Fruit fly (Drosophila melanogaster) whole organism, prepupa: ENCODE results near the gene GCS2alpha.

Source experiments
- CG10631 ChIP-seq: fragments of 200-800 bp; sonication (Bioruptor generic); optimal IDR thresholded peaks from 2 replicates; lab custom pipeline; 2016; ENCODE audit warnings: missing biosample characterization, missing genetic modification characterization
- CG10669 ChIP-seq: fragments of 200-800 bp; sonication (Bioruptor generic); optimal IDR thresholded peaks from 3 replicates; lab custom pipeline; 2018; ENCODE audit warnings: missing biosample characterization, mild to moderate bottlenecking, missing genetic modification characterization, moderate library complexity
- CG11294 ChIP-seq: fragments of 200-800 bp; sonication (Bioruptor generic); IDR thresholded peaks from 2 replicates; pipeline ENCODE4 v1.3.6; 2022; ENCODE audit warnings: missing biosample characterization, missing genetic modification characterization
- CG11762 ChIP-seq: fragments of 200-800 bp; sonication (Bioruptor generic); optimal IDR thresholded peaks from 3 replicates; lab custom pipeline; 2016; ENCODE audit warnings: missing biosample characterization, missing genetic modification characterization; ENCODE audit not compliant: insufficient read depth
- CG11902 ChIP-seq: fragments of 200-800 bp; sonication (Bioruptor generic); optimal IDR thresholded peaks from 3 replicates; lab custom pipeline; 2016; ENCODE audit warnings: missing biosample characterization, missing genetic modification characterization
- CG15336 ChIP-seq: fragments of 200-800 bp; sonication (Bioruptor generic); IDR thresholded peaks from 2 replicates; pipeline ENCODE4 v1.3.6; 2022; ENCODE audit warnings: missing biosample characterization, missing genetic modification characterization
- CG1621 ChIP-seq: fragments of 200-800 bp; sonication (Bioruptor generic); optimal IDR thresholded peaks from 3 replicates; lab custom pipeline; 2018; ENCODE audit warnings: missing biosample characterization, mild to moderate bottlenecking, missing genetic modification characterization
- CG16779 ChIP-seq: fragments of 200-800 bp; sonication (Bioruptor generic); optimal IDR thresholded peaks from 3 replicates; lab custom pipeline; 2017; ENCODE audit warnings: missing biosample characterization, mild to moderate bottlenecking, missing genetic modification characterization
- CG3032 ChIP-seq: fragments of 200-800 bp; optimal IDR thresholded peaks from 2 replicates; lab custom pipeline; 2019; ENCODE audit warnings: missing biosample characterization, mild to moderate bottlenecking, missing genetic modification characterization, moderate library complexity
- CG31627 ChIP-seq: fragments of 200-800 bp; sonication (Bioruptor generic); optimal IDR thresholded peaks from 3 replicates; lab custom pipeline; 2016; ENCODE audit warnings: missing biosample characterization, missing genetic modification characterization
- CG32006 ChIP-seq: fragments of 200-800 bp; sonication (Bioruptor generic); optimal IDR thresholded peaks from 3 replicates; lab custom pipeline; 2017; ENCODE audit warnings: missing biosample characterization, mild to moderate bottlenecking, missing genetic modification characterization
- CG34406 ChIP-seq: fragments of 200-800 bp; sonication (Bioruptor generic); optimal IDR thresholded peaks from 3 replicates; lab custom pipeline; 2016; ENCODE audit warnings: missing biosample characterization, missing genetic modification characterization
- CG3919 ChIP-seq: fragments of 200-800 bp; sonication (Bioruptor generic); optimal IDR thresholded peaks from 3 replicates; lab custom pipeline; 2016; ENCODE audit warnings: missing biosample characterization, missing genetic modification characterization
- CG6163 ChIP-seq: fragments of 200-800 bp; sonication (Bioruptor generic); IDR thresholded peaks from 3 replicates; pipeline ENCODE4 v1.3.6; 2022; ENCODE audit warnings: missing biosample characterization, missing genetic modification characterization
- CG6276 ChIP-seq: fragments of 200-800 bp; sonication (Bioruptor generic); optimal IDR thresholded peaks from 2 replicates; lab custom pipeline; 2017; ENCODE audit warnings: missing biosample characterization, mild to moderate bottlenecking, missing genetic modification characterization
- CG6808 ChIP-seq: fragments of 200-800 bp; sonication (Bioruptor generic); optimal IDR thresholded peaks from 3 replicates; lab custom pipeline; 2017; ENCODE audit warnings: missing biosample characterization, missing genetic modification characterization, mild to moderate bottlenecking, moderate library complexity, missing genetic modification reagents
- CG7368 ChIP-seq: fragments of 200-800 bp; sonication (Bioruptor generic); optimal IDR thresholded peaks from 3 replicates; lab custom pipeline; 2016; ENCODE audit warnings: missing biosample characterization, missing genetic modification characterization
- CG8119 ChIP-seq: fragments of 200-800 bp; sonication (Bioruptor generic); IDR thresholded peaks from 3 replicates; pipeline ENCODE4 v1.3.6; 2022; ENCODE audit warnings: missing biosample characterization, missing genetic modification characterization
- CG8319 ChIP-seq: fragments of 200-800 bp; sonication (Bioruptor generic); optimal IDR thresholded peaks from 3 replicates; lab custom pipeline; 2016; ENCODE audit warnings: missing biosample characterization, missing genetic modification characterization
- CG9139 ChIP-seq: fragments of 200-800 bp; sonication (Bioruptor generic); optimal IDR thresholded peaks from 3 replicates; lab custom pipeline; 2017; ENCODE audit warnings: missing biosample characterization, mild to moderate bottlenecking, missing genetic modification characterization
- Gug ChIP-seq: fragments of 200-800 bp; sonication (Bioruptor generic); IDR thresholded peaks from 2 replicates; pipeline ENCODE4 v1.3.6; 2022; ENCODE audit warnings: missing biosample characterization, missing genetic modification characterization
- Hr38 ChIP-seq: sonication (Bioruptor generic); optimal IDR thresholded peaks from 2 replicates; lab custom pipeline; 2016; ENCODE audit warnings: missing biosample characterization, missing genetic modification characterization
- Hr4 ChIP-seq: fragments of 200-800 bp; sonication (Bioruptor generic); optimal IDR thresholded peaks from 3 replicates; lab custom pipeline; 2016; ENCODE audit warnings: missing biosample characterization, missing genetic modification characterization
- Lpt ChIP-seq: fragments of 200-800 bp; sonication (Bioruptor generic); optimal IDR thresholded peaks from 3 replicates; lab custom pipeline; 2016; ENCODE audit warnings: missing biosample characterization, missing genetic modification characterization
- Met ChIP-seq: fragments of 200-800 bp; sonication (Bioruptor generic); optimal IDR thresholded peaks from 3 replicates; lab custom pipeline; 2016; ENCODE audit warnings: missing biosample characterization, missing genetic modification characterization
- OdsH ChIP-seq: fragments of 200-800 bp; sonication (Bioruptor generic); optimal IDR thresholded peaks from 3 replicates; lab custom pipeline; 2016; ENCODE audit warnings: missing biosample characterization, missing genetic modification characterization
- Sox102F ChIP-seq: fragments of 200-800 bp; sonication (Bioruptor generic); optimal IDR thresholded peaks from 2 replicates; lab custom pipeline; 2016; ENCODE audit warnings: missing biosample characterization, mild to moderate bottlenecking, missing genetic modification characterization
- Sox15 ChIP-seq: fragments of 200-800 bp; sonication (Bioruptor generic); optimal IDR thresholded peaks from 3 replicates; lab custom pipeline; 2016; ENCODE audit warnings: missing biosample characterization, missing genetic modification characterization
- achi ChIP-seq: fragments of 200-800 bp; sonication (Bioruptor generic); optimal IDR thresholded peaks from 3 replicates; lab custom pipeline; 2016; ENCODE audit warnings: missing biosample characterization, missing genetic modification characterization
- dac ChIP-seq: fragments of 200-800 bp; sonication (Bioruptor generic); optimal IDR thresholded peaks from 2 replicates; lab custom pipeline; 2017; ENCODE audit warnings: missing biosample characterization, mild to moderate bottlenecking, missing genetic modification characterization
- dsx ChIP-seq: fragments of 200-800 bp; optimal IDR thresholded peaks from 3 replicates; lab custom pipeline; 2019; ENCODE audit warnings: missing biosample characterization, mild to moderate bottlenecking, missing genetic modification characterization, moderate library complexity; ENCODE audit not compliant: poor library complexity, severe bottlenecking
- eg ChIP-seq: fragments of 200-800 bp; sonication (Bioruptor generic); IDR thresholded peaks from 3 replicates; pipeline ENCODE4 v1.3.6; 2022; ENCODE audit warnings: missing biosample characterization, missing genetic modification characterization
- esn ChIP-seq: fragments of 200-800 bp; sonication (Bioruptor generic); optimal IDR thresholded peaks from 2 replicates; lab custom pipeline; 2016; ENCODE audit warnings: missing biosample characterization, mild to moderate bottlenecking, missing genetic modification characterization, moderate library complexity
- fd59A ChIP-seq: fragments of 200-800 bp; sonication (Bioruptor generic); optimal IDR thresholded peaks from 2 replicates; lab custom pipeline; 2017; ENCODE audit warnings: missing biosample characterization, mild to moderate bottlenecking, missing genetic modification characterization, missing genetic modification reagents
- fd85E ChIP-seq: fragments of 200-800 bp; sonication (Bioruptor generic); optimal IDR thresholded peaks from 3 replicates; lab custom pipeline; 2016; ENCODE audit warnings: missing biosample characterization, missing genetic modification characterization
- lz ChIP-seq: fragments of 200-800 bp; sonication (Bioruptor generic); optimal IDR thresholded peaks from 3 replicates; lab custom pipeline; 2016; ENCODE audit warnings: missing biosample characterization, missing genetic modification characterization
- net ChIP-seq: fragments of 200-800 bp; sonication (Bioruptor generic); optimal IDR thresholded peaks from 3 replicates; lab custom pipeline; 2016; ENCODE audit warnings: missing biosample characterization, missing genetic modification characterization
- salr ChIP-seq, 2 experiments: fragments of 200-800 bp; sonication (Bioruptor generic); optimal IDR thresholded peaks; 3 replicates each; lab custom pipeline; 2016 to 2018; ENCODE audit warnings: missing biosample characterization in 2 of 2, missing genetic modification characterization in 2 of 2, mild to moderate bottlenecking in 1 of 2
- ss ChIP-seq, 2 experiments: fragments of 200-800 bp; sonication (Bioruptor generic); optimal IDR thresholded peaks; 2 replicates in 1 of 2; 3 replicates in 1 of 2; lab custom pipeline; 2017 to 2018; ENCODE audit warnings: mild to moderate bottlenecking in 2 of 2, missing biosample characterization in 2 of 2, missing genetic modification characterization in 2 of 2, moderate library complexity in 1 of 2
- svp ChIP-seq: fragments of 200-800 bp; sonication (Bioruptor generic); peaks from one replicate; lab custom pipeline; 2016; ENCODE audit warnings: missing biosample characterization, missing genetic modification characterization
- vri ChIP-seq: fragments of 200-800 bp; sonication (Bioruptor generic); optimal IDR thresholded peaks from 3 replicates; lab custom pipeline; 2016; ENCODE audit warnings: missing biosample characterization, mild to moderate bottlenecking, missing genetic modification characterization

Gene GCS2alpha

DNA sequence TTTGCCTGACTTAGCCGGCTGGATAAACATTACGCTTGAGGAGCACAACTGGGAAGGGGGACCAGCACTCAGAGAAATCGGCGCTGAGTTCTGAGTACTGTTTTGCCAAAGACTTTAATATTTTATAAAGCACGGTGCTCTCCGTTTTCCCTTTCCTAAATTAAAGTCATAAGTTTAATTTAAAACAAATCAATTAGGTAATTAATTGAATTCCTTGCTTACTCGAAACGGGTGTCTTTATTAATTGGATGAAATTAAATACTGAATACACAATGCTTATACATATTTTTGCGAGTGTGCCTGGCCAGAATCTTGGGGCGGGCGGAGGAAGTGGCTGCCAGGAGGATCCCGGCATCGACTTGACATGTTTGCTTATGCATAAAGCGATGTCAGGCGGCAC lies 15.1 kb downstream of the GCS2alpha start (continued):
- TF ChIP-seq CG34406 (GFP tag; lab: Kevin White, UChicago) (no peak), eg (GFP tag; lab: Robert Waterston, UW) (no peak), CG3919 (peak; percentile 21), fd59A (GFP tag; lab: Kevin White, UChicago) (no peak), ss (GFP tag; optimal IDR thresholded peaks at IDR 0.05; lab: Kevin White, UChicago) (peak in 1 of 2 experiments; percentile 36), svp (GFP tag; lab: Kevin White, UChicago) (no peak), Sox102F (GFP tag; lab: Kevin White, UChicago) (no peak), Lpt (GFP tag; lab: Kevin White, UChicago) (no peak), net (no peak), CG7368 (GFP tag; lab: Kevin White, UChicago) (peak; percentile 3), CG8119 (GFP tag; lab: Robert Waterston, UW) (no peak), CG11762 (GFP tag; lab: Kevin White, UChicago) (no peak), CG32006 (GFP tag; lab: Kevin White, UChicago) (no peak), Hr4 (GFP tag; lab: Kevin White, UChicago) (no peak)

DNA sequence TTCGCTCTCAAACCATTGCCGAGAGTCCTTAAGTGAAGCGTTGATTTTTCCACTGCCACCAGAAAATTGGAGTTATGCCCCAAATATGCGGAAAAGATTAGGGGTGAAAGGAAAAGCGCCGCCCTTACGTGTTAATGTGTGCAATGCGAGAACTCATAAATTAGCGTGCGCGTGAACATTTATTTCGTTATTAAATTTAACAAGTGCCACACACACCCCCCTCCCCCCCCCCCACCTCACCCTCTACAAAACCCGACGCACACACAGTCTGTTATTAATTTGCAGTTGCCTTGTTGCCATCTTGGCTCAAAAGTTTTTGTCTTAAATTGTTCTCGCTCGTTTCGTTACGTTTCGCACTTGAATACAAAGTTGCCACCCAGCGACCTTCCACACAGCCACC lies 17.1 kb downstream of the GCS2alpha start:
- TF ChIP-seq CG1621 (tag; lab: Kevin White, UChicago) (no peak), esn (GFP tag; lab: Kevin White, UChicago) (no peak), achi (no peak), Met (GFP tag; lab: Kevin White, UChicago) (no peak), CG6276 (GFP tag; lab: Kevin White, UChicago) (no peak), Sox102F (GFP tag; lab: Kevin White, UChicago) (no peak), svp (GFP tag; lab: Kevin White, UChicago) (no peak), fd59A (GFP tag; lab: Kevin White, UChicago) (no peak), CG8119 (GFP tag; lab: Robert Waterston, UW) (no peak), fd85E (GFP tag; lab: Kevin White, UChicago) (no peak), CG11294 (no peak), CG8319 (no peak), CG6163 (no peak), CG31627 (no peak), CG15336 (GFP tag; lab: Robert Waterston, UW) (no peak), OdsH (GFP tag; lab: Kevin White, UChicago) (no peak), salr (GFP tag; optimal IDR thresholded peaks at IDR 0.05; lab: Kevin White, UChicago) (no peak)

DNA sequence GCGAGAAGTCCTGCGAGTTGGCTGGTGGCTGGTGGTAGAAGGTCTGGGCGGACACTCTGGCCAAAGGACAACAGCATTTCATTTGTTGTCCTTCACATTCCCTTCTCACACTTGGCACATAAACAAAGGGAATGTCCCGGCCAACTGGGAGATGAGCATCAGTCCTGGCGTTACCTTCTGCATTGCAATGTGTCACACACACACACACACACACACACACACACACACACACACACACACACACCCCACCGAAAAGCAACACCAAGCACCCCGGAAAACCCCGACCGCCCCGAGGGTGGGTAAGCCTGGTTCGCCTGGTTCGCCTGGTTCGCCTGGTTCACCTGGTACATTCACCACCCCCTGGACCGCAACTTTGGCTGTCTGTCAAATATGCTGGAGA lies 37.3 kb downstream of the GCS2alpha start:
- no peak for TF ChIP-seq CG6808 (GFP tag; lab: Kevin White, UChicago)
- no peak for TF ChIP-seq CG16779 (tag; lab: Kevin White, UChicago)
- TF ChIP-seq net: no peak
- TF ChIP-seq Hr4 (GFP tag; lab: Kevin White, UChicago): no peak
- TF ChIP-seq CG6163: no peak
- TF ChIP-seq dac (GFP tag; lab: Kevin White, UChicago): no peak
- no peak for TF ChIP-seq Sox15 (GFP tag; lab: Kevin White, UChicago)
- TF ChIP-seq CG6276 (GFP tag; lab: Kevin White, UChicago): no peak
- TF ChIP-seq CG10631: no peak

DNA sequence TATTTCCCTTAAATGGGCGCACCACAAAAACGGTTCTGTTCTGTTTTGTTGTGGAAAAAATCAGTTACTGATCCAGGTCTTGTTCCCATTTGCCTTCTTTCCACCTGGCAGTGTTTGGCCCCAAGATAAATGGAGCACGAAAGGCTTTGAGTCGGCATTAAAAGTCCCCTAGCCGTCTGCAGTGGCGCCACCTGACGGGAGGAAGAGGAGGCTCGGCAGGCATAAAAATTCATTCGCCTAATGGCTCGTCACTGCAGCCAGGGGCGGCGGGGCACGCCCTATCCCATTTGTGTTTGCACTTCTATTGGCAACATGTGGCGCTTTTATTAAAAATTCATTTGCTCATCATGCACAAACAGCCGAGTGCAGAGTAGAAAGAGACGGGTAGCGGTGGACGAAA lies 39.5 kb downstream of the GCS2alpha start:
- TF ChIP-seq CG9139 (GFP tag; lab: Kevin White, UChicago) (no peak), CG6163 (no peak), CG31627 (no peak), CG11762 (GFP tag; lab: Kevin White, UChicago) (no peak), dsx (GFP tag; lab: Kevin White, UChicago) (no peak), Gug (GFP tag; lab: Robert Waterston, UW) (no peak), Sox102F (GFP tag; lab: Kevin White, UChicago) (no peak), vri (GFP tag; lab: Kevin White, UChicago) (no peak), lz (GFP tag; lab: Kevin White, UChicago) (no peak), CG3032 (no peak), Hr38 (no peak), CG16779 (tag; lab: Kevin White, UChicago) (no peak), CG7368 (GFP tag; lab: Kevin White, UChicago) (no peak), CG10669 (GFP tag; lab: Kevin White, UChicago) (no peak), CG11902 (GFP tag; lab: Kevin White, UChicago) (no peak), OdsH (GFP tag; lab: Kevin White, UChicago) (no peak), dac (GFP tag; lab: Kevin White, UChicago) (no peak)
